Fruit fly (Drosophila melanogaster): ENCODE results near the gene Tdh.
A peak's percentile ranks its signal among the peaks of the same experiment; 100 is the strongest.

The Tdh gene

dm6 chr3L:20466599-20466998, at the start of gene Tdh:
TSS of gene Tdh (plus strand) at chr3L:20466944.
- TF ChIP-seq cic (GFP tag; optimal IDR thresholded peaks at IDR 0.05) (no peak), CG12768 (GFP tag; optimal IDR thresholded peaks at IDR 0.05) (no peak), CG14711 (tag; optimal IDR thresholded peaks at IDR 0.05) (no peak), bab1 (GFP tag; optimal IDR thresholded peaks at IDR 0.05) (no peak), CG11617 (GFP tag; optimal IDR thresholded peaks at IDR 0.05) (no peak), Crg-1 (GFP tag; optimal IDR thresholded peaks at IDR 0.05) (no peak), Hr96 (GFP tag; optimal IDR thresholded peaks at IDR 0.05) (no peak), Mnt (GFP tag; optimal IDR thresholded peaks at IDR 0.05) (no peak)

dm6 chr3L:20425888-20426287, 40.9 kb upstream of the Tdh start, which contains the start of gene CG5282:
TSS of gene CG5282 (minus strand) at chr3L:20426071.
- TF ChIP-seq CG11617 (GFP tag; optimal IDR thresholded peaks at IDR 0.05) (no peak), CG7101 (tag; optimal IDR thresholded peaks at IDR 0.05) (no peak), Hr96 (GFP tag; optimal IDR thresholded peaks at IDR 0.05) (no peak), toe (GFP tag; optimal IDR thresholded peaks at IDR 0.05) (no peak), ovo (GFP tag; optimal IDR thresholded peaks at IDR 0.05) (no peak), Clk (GFP tag; optimal IDR thresholded peaks at IDR 0.05) (no peak), pad (GFP tag; optimal IDR thresholded peaks at IDR 0.05) (no peak), CG14711 (tag; optimal IDR thresholded peaks at IDR 0.05) (no peak), cnc (optimal IDR thresholded peaks at IDR 0.05) (no peak), bab1 (GFP tag; optimal IDR thresholded peaks at IDR 0.05) (no peak)

- TF ChIP-seq CG11617 (GFP tag; optimal IDR thresholded peaks at IDR 0.05): no peak
- peak; percentile 62 for TF ChIP-seq bab1 (GFP tag; optimal IDR thresholded peaks at IDR 0.05)
- no peak for TF ChIP-seq kay (GFP tag; ENCODE audit: borderline replicate concordance)
These were observed 39.3 kb upstream of the Tdh start, which contains the start of gene CG5274 for dm6 chr3L:20427449-20427848. TSS of gene CG5274 (minus strand) at chr3L:20427666.

dm6 chr3L:20430182-20430581, 36.6 kb upstream of the Tdh start, which contains the start of gene CG5262:
TSS of gene CG5262 (minus strand) at chr3L:20430475.
- TF ChIP-seq CG7101 (tag; optimal IDR thresholded peaks at IDR 0.05): no peak
- peak; percentile 32 for TF ChIP-seq bab1 (GFP tag; optimal IDR thresholded peaks at IDR 0.05)
- TF ChIP-seq tj (GFP tag; optimal IDR thresholded peaks at IDR 0.05): peak; percentile 63

- TF ChIP-seq Clk (GFP tag; optimal IDR thresholded peaks at IDR 0.05): no peak
- TF ChIP-seq toe (GFP tag; optimal IDR thresholded peaks at IDR 0.05): no peak
These were observed 35.1 kb upstream of the Tdh start for dm6 chr3L:20431619-20432018.

- peak; percentile 13 for TF ChIP-seq tj (GFP tag; optimal IDR thresholded peaks at IDR 0.05)
- TF ChIP-seq CG1620 (GFP tag; optimal IDR thresholded peaks at IDR 0.05): peak; percentile 12
- peak; percentile 23 for TF ChIP-seq CG14711 (tag; optimal IDR thresholded peaks at IDR 0.05)
- peak; percentile 40 for TF ChIP-seq CG11617 (GFP tag; optimal IDR thresholded peaks at IDR 0.05)
- TF ChIP-seq Mnt (GFP tag; optimal IDR thresholded peaks at IDR 0.05): peak; percentile 39
- TF ChIP-seq CG7101 (tag; optimal IDR thresholded peaks at IDR 0.05): no peak
- TF ChIP-seq Crg-1 (GFP tag; optimal IDR thresholded peaks at IDR 0.05): no peak
- TF ChIP-seq kay (GFP tag; ENCODE audit: borderline replicate concordance): no peak
- TF ChIP-seq bab1 (GFP tag; optimal IDR thresholded peaks at IDR 0.05): peak; percentile 56
- no peak for TF ChIP-seq CG33017 (tag; optimal IDR thresholded peaks at IDR 0.05)
- no peak for TF ChIP-seq CG5204 (GFP tag; optimal IDR thresholded peaks at IDR 0.05)
These were observed 34.4 kb upstream of the Tdh start, which contains the start of the genes Las and Psn for dm6 chr3L:20432297-20432696. TSS of gene Las (minus strand) at chr3L:20432361. TSS of gene Psn (plus strand) at chr3L:20432468.

dm6 chr3L:20436069-20436468, 30.7 kb upstream of the Tdh start, which contains the start of the genes mRpL15 and CtIP:
TSS of gene mRpL15 (minus strand) at chr3L:20436209.
TSS of gene CtIP (plus strand) at chr3L:20436250.
- TF ChIP-seq CG33017 (tag; optimal IDR thresholded peaks at IDR 0.05) (no peak), Crg-1 (GFP tag; optimal IDR thresholded peaks at IDR 0.05) (no peak), Mnt (GFP tag; optimal IDR thresholded peaks at IDR 0.05) (peak; percentile 16), Hr96 (GFP tag; optimal IDR thresholded peaks at IDR 0.05) (no peak), cic (GFP tag; optimal IDR thresholded peaks at IDR 0.05) (no peak), kay (GFP tag; ENCODE audit: borderline replicate concordance) (no peak)

dm6 chr3L:20439772-20440171, 27.0 kb upstream of the Tdh start, which contains the start of gene Hpd:
TSS of gene Hpd (minus strand) at chr3L:20439872.
- TF ChIP-seq CG12768 (GFP tag; optimal IDR thresholded peaks at IDR 0.05) (no peak), CG5204 (GFP tag; optimal IDR thresholded peaks at IDR 0.05) (no peak), Clk (GFP tag; optimal IDR thresholded peaks at IDR 0.05) (no peak), CG1620 (GFP tag; optimal IDR thresholded peaks at IDR 0.05) (no peak), ovo (GFP tag; optimal IDR thresholded peaks at IDR 0.05) (no peak), CG14711 (tag; optimal IDR thresholded peaks at IDR 0.05) (no peak), cic (GFP tag; optimal IDR thresholded peaks at IDR 0.05) (no peak), CG33017 (tag; optimal IDR thresholded peaks at IDR 0.05) (no peak), bab1 (GFP tag; optimal IDR thresholded peaks at IDR 0.05) (no peak), CG11617 (GFP tag; optimal IDR thresholded peaks at IDR 0.05) (no peak), CG7045 (GFP tag; optimal IDR thresholded peaks at IDR 0.05) (no peak), toe (GFP tag; optimal IDR thresholded peaks at IDR 0.05) (no peak), Crg-1 (GFP tag; optimal IDR thresholded peaks at IDR 0.05) (no peak), tj (GFP tag; optimal IDR thresholded peaks at IDR 0.05) (no peak), CG7101 (tag; optimal IDR thresholded peaks at IDR 0.05) (no peak), cnc (optimal IDR thresholded peaks at IDR 0.05) (no peak), kay (GFP tag; ENCODE audit: borderline replicate concordance) (no peak), Hr96 (GFP tag; optimal IDR thresholded peaks at IDR 0.05) (no peak), pad (GFP tag; optimal IDR thresholded peaks at IDR 0.05) (no peak), Mnt (GFP tag; optimal IDR thresholded peaks at IDR 0.05) (no peak)

Measured in whole organism, adult.